Worm (Caenorhabditis elegans) whole organism, young adult: ENCODE data around the gene W02F12.2.

Experiments used
- dpff-1 ChIP-seq: sonication (generic microtip); optimal IDR thresholded peaks from 2 replicates; lab custom pipeline; 2017; ENCODE audit warnings: mild to moderate bottlenecking, missing genetic modification characterization, missing compliant biosample characterization
- dpl-1 ChIP-seq: fragments of 150-350 bp; optimal IDR thresholded peaks from 2 replicates; lab custom pipeline; 2014; ENCODE audit warnings: missing biosample characterization, missing genetic modification reagents, missing genetic modification characterization
- ekl-4 ChIP-seq: fragments of 200-800 bp; sonication (Bioruptor generic); IDR thresholded peaks from 2 replicates; pipeline ENCODE4 v1.3.6; 2022; ENCODE audit warnings: missing genetic modification reagents, missing genetic modification characterization, missing compliant biosample characterization
- ets-4 ChIP-seq: fragments of 200-800 bp; sonication (Bioruptor generic); optimal IDR thresholded peaks from 2 replicates; lab custom pipeline; 2018; ENCODE audit warnings: mild to moderate bottlenecking, missing genetic modification characterization, missing compliant biosample characterization
- hmg-20 ChIP-seq: fragments of 200-800 bp; sonication (Bioruptor generic); IDR thresholded peaks from 2 replicates; pipeline ENCODE4 v1.3.6; 2022; ENCODE audit warnings: missing genetic modification reagents, missing genetic modification characterization, missing compliant biosample characterization
- lin-35 ChIP-seq, 3 experiments: fragments of 150-350 bp in 2 of 3; sonication (generic microtip) in 1 of 3; optimal IDR thresholded peaks; 2 replicates each; lab custom pipeline; 2014 to 2018; ENCODE audit warnings: missing biosample characterization in 3 of 3, missing genetic modification characterization in 3 of 3, missing genetic modification reagents in 3 of 3
- nfya-2 ChIP-seq: fragments of 200-800 bp; sonication (Bioruptor generic); IDR thresholded peaks from 2 replicates; pipeline ENCODE4 v1.3.6; 2022; ENCODE audit warnings: missing genetic modification reagents, missing genetic modification characterization, missing compliant biosample characterization
- repo-1 ChIP-seq: sonication (generic microtip); optimal IDR thresholded peaks from 2 replicates; lab custom pipeline; 2017; ENCODE audit warnings: mild to moderate bottlenecking, missing genetic modification characterization, missing compliant biosample characterization
- snpc-4 ChIP-seq, 5 experiments: fragments of 150-350 bp in 1 of 5; sonication (generic microtip) in 4 of 5; optimal IDR thresholded peaks; 2 replicates each; lab custom pipeline; 2014 to 2018; ENCODE audit warnings: missing genetic modification characterization in 5 of 5, missing biosample characterization in 3 of 5, antibody characterized with exemption in 2 of 5, mild to moderate bottlenecking in 2 of 5, missing compliant biosample characterization in 2 of 5, missing genotype in 2 of 5, moderate library complexity in 2 of 5, missing genetic modification reagents in 1 of 5

DNA sequence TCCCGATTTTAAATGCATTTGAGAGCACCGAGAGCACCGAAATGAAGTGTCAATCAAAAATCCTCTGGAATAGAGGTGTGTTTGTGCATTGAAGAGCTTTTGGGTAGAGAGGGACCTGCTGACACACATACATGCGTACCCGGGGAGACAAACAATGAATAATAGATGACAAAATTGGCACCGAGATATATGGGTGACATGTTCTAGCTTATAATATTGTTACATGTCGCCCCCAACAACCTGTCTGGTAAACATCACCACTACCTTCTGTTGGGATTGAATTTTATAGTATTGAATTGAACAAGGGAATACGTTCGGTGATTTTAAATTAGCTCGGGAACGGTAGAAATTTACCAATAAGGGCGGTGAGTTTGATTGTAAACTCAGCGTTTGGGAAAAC is 13.7 kb downstream of the W02F12.2 start:
- no peak for TF ChIP-seq ekl-4 (GFP tag; lab: Robert Waterston, UW)
- no peak for TF ChIP-seq lin-35 (GFP tag; optimal IDR thresholded peaks at IDR 0.05; lab: Kevin White, UChicago)
- TF ChIP-seq repo-1 (tag; lab: Kevin White, UChicago), result no peak
- TF ChIP-seq ets-4 (GFP tag; lab: Kevin White, UChicago), result no peak
- TF ChIP-seq dpff-1 (tag; lab: Kevin White, UChicago), result no peak
- no peak for TF ChIP-seq snpc-4 (GFP tag; optimal IDR thresholded peaks at IDR 0.05; lab: Kevin White, UChicago)
- TF ChIP-seq snpc-4 (tag; optimal IDR thresholded peaks at IDR 0.05; lab: Kevin White, UChicago), result no peak
- TF ChIP-seq hmg-20 (GFP tag; lab: Robert Waterston, UW), result no peak
- no peak for TF ChIP-seq nfya-2 (GFP tag; lab: Robert Waterston, UW)
- no peak for TF ChIP-seq dpl-1
